Worm (Caenorhabditis elegans): Measurements from ENCODE around the gene C40A11.3.

Gene C40A11.3

DNA sequence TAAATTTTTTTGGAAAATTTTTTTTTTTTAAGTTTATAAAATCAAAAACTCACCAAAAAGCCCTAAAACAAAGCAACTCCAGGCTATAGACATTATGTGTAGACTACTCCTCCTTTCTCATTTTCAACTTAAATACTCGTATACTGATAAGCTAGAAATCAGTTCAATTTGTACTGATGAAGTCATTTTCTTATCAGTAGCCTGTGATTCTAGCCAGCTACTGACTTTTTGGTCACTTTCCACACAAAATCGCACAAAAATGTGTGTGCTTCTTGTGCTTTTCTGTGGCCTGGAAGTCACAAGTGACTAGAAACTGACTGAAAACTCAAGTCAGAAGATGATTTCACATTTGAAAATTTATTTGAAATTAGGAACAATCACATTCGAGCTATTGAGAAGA, 45.4 kb downstream of the C40A11.3 start, which contains the start of gene gba-2:
TSS of gene gba-2 (minus strand) at position 106 of the 400 bp plus-strand sequence.
- TF ChIP-seq pqm-1 (tag; optimal IDR thresholded peaks at IDR 0.05) (peak; percentile 54), nhr-43 (tag; optimal IDR thresholded peaks at IDR 0.05; ENCODE audit: poor library complexity, severe bottlenecking) (no peak), ztf-11 (tag; optimal IDR thresholded peaks at IDR 0.05) (no peak), elt-2 (tag; optimal IDR thresholded peaks at IDR 0.05) (peak; percentile 63)

ce11 chrII:2186730-2187129, 45.8 kb downstream of the C40A11.3 start:
- TF ChIP-seq elt-1 (tag; optimal IDR thresholded peaks at IDR 0.05) = no peak
- no peak for TF ChIP-seq ztf-4 (tag; optimal IDR thresholded peaks at IDR 0.05)
- TF ChIP-seq aly-2 (tag; optimal IDR thresholded peaks at IDR 0.05) = no peak
- no peak for TF ChIP-seq elt-3 (tag; optimal IDR thresholded peaks at IDR 0.05)
- TF ChIP-seq tbx-2 (tag; optimal IDR thresholded peaks at IDR 0.05) = no peak
- no peak for TF ChIP-seq skn-1 (tag; optimal IDR thresholded peaks at IDR 0.05)
- TF ChIP-seq egl-5 (tag; optimal IDR thresholded peaks at IDR 0.05) = no peak
- TF ChIP-seq unc-39 (tag; optimal IDR thresholded peaks at IDR 0.05) = no peak
- TF ChIP-seq jun-1 (tag; optimal IDR thresholded peaks at IDR 0.05) = no peak

ce11 chrII:2189357-2189756, 48.4 kb downstream of the C40A11.3 start, which contains the start of gene mtq-2:
Gene mtq-2 (minus strand): TSS chrII:2189457.
- TF ChIP-seq lin-15B (tag; optimal IDR thresholded peaks at IDR 0.05) (no peak), snpc-4 (tag; optimal IDR thresholded peaks at IDR 0.05) (no peak), nhr-12 (tag; optimal IDR thresholded peaks at IDR 0.05) (no peak), fos-1 (tag; optimal IDR thresholded peaks at IDR 0.05) (no peak)

DNA sequence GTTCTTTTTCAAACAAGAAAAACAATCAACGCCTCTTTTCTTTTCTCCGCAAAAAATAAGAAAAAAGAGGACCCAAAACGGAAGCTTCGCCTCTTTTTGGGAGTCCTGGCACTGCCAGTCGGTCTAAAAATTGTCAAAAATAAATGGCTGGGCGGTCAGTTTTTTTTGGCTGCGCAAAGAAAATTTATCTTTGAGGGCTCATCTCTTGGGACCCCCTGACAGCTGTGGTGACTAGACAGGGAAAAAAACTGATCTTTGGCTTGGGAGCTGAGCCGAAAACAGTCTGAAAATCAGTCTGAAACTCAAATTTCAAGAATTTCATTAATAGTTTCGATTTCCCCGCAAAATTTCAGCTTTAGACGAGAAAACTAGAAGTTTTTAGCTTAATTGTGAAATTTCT, 49.6 kb downstream of the C40A11.3 start:
- TF ChIP-seq nhr-237 (tag; optimal IDR thresholded peaks at IDR 0.05) (no peak), nfya-1 (tag; optimal IDR thresholded peaks at IDR 0.05; ENCODE audit: insufficient read depth) (no peak), lin-15B (tag; optimal IDR thresholded peaks at IDR 0.05) (no peak), unc-62 (GFP tag; optimal IDR thresholded peaks at IDR 0.05) (no peak), nhr-23 (tag; optimal IDR thresholded peaks at IDR 0.05) (no peak), nhr-76 (tag; optimal IDR thresholded peaks at IDR 0.05) (no peak), ztf-11 (tag; optimal IDR thresholded peaks at IDR 0.05) (no peak), R02D3.7 (tag; optimal IDR thresholded peaks at IDR 0.05) (no peak), tbx-2 (tag; optimal IDR thresholded peaks at IDR 0.05) (no peak), nhr-25 (tag; optimal IDR thresholded peaks at IDR 0.05) (no peak), daf-12 (tag; optimal IDR thresholded peaks at IDR 0.05) (no peak), ceh-82 (tag; optimal IDR thresholded peaks at IDR 0.05) (no peak)

DNA sequence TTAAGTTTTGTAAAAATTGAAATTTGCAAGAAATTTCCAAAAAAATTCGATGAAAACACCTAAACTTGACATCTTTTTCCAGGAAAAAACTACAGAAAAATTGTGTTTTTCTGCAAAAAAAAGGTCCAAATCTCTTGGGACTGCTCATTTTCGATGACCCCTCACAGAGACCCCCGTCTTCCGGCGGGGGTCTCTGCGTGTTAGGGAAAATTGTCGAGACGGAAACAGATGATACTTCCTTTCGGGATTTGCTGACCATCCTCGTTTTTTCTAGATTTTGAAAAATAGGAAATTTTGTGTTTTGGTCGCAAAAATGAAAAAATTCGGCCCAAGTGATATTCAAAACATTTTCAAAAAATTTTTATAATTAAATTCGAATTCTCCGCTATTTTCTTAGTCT, 50.5 kb downstream of the C40A11.3 start:
- TF ChIP-seq nhr-77 (tag; optimal IDR thresholded peaks at IDR 0.05) = no peak
- TF ChIP-seq ceh-28 (tag; optimal IDR thresholded peaks at IDR 0.05) = no peak
- no peak for TF ChIP-seq nhr-25 (tag; optimal IDR thresholded peaks at IDR 0.05)
- TF ChIP-seq R02D3.7 (tag; optimal IDR thresholded peaks at IDR 0.05) = no peak
- peak; percentile 2 for TF ChIP-seq nfya-1 (tag; optimal IDR thresholded peaks at IDR 0.05; ENCODE audit: insufficient read depth)
- TF ChIP-seq hmg-11 (tag; optimal IDR thresholded peaks at IDR 0.05) = no peak
- TF ChIP-seq lin-39 (tag; optimal IDR thresholded peaks at IDR 0.05) = peak; percentile 54

- TF ChIP-seq ceh-28 (tag; optimal IDR thresholded peaks at IDR 0.05) (peak; percentile 80), egl-27 (tag; optimal IDR thresholded peaks at IDR 0.05) (no peak)
These were observed 51.4 kb downstream of the C40A11.3 start for ce11 chrII:2192267-2192666.
